Worm (Caenorhabditis elegans): Measurements from ENCODE around the gene srbc-29.

Gene srbc-29

DNA sequence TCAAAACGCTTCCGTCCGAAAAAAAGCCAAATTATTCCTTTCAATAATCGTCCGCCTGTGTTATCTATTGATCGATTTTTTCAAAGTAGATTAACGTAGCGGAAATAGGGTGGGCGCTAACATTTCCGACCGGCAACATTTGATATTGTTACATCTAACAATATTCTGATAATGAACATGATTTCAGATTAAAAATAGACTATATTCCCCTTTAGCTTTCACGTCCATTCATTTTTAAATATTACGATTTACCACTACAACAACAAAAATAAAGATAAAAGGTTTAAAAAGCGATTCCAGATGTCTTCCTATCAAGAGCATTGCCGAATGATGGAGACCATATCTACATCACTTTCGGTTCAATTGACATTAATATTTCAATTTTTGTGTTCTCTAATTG, 44.6 kb downstream of the srbc-29 start, which contains the start of gene srab-22:
Gene srab-22 (plus strand): TSS at position 301 of the 400 bp plus-strand sequence.
- TF ChIP-seq nhr-129 (tag; optimal IDR thresholded peaks at IDR 0.05) (no peak), crh-2 (tag; optimal IDR thresholded peaks at IDR 0.05) (no peak), nhr-77 (tag; optimal IDR thresholded peaks at IDR 0.05) (no peak), Y55F3AM.14 (GFP tag; optimal IDR thresholded peaks at IDR 0.05) (no peak), sem-4 (tag; optimal IDR thresholded peaks at IDR 0.05) (no peak), ztf-1 (GFP tag; conservative IDR thresholded peaks at IDR 0.05) (no peak)

- no peak for TF ChIP-seq crh-2 (tag; optimal IDR thresholded peaks at IDR 0.05)
- TF ChIP-seq ZK546.5 (tag; optimal IDR thresholded peaks at IDR 0.05) = no peak
- TF ChIP-seq ztf-11 (tag; optimal IDR thresholded peaks at IDR 0.05) = no peak
- no peak for TF ChIP-seq elt-1 (tag; optimal IDR thresholded peaks at IDR 0.05)
- no peak for TF ChIP-seq mbf-1 (tag; optimal IDR thresholded peaks at IDR 0.05)
- TF ChIP-seq snpc-4 (tag; optimal IDR thresholded peaks at IDR 0.05) = no peak
- TF ChIP-seq lin-39 (tag; optimal IDR thresholded peaks at IDR 0.05) = no peak
- no peak for TF ChIP-seq sma-3 (GFP tag; optimal IDR thresholded peaks at IDR 0.05)
- TF ChIP-seq alr-1 (tag; optimal IDR thresholded peaks at IDR 0.05) = no peak
These were observed 46.3 kb downstream of the srbc-29 start, which contains the start of gene srab-21 for ce11 chrV:3424341-3424740. Gene srab-21, minus strand, starts transcription at chrV:3424441.

All from whole organism, L2 larva.